Worm (Caenorhabditis elegans) whole organism, L1 larva: ENCODE measurements around the gene C27A7.9.

Experiments
- alr-1 ChIP-seq: fragments of 200-800 bp; sonication (Bioruptor generic); optimal IDR thresholded peaks from 2 replicates; lab custom pipeline; 2018; ENCODE audit warnings: borderline replicate concordance, mild to moderate bottlenecking, missing genetic modification characterization, missing compliant biosample characterization
- ceh-88 ChIP-seq: fragments of 200-800 bp; sonication (Bioruptor generic); IDR thresholded peaks from 2 replicates; pipeline ENCODE4 v1.3.6; 2022; ENCODE audit warnings: missing genetic modification characterization, missing compliant biosample characterization
- dpl-1 ChIP-seq, 3 experiments: fragments of 150-350 bp in 2 of 3; sonication (generic microtip) in 1 of 3; optimal IDR thresholded peaks; 2 replicates each; lab custom pipeline; 2014 to 2017; ENCODE audit warnings: missing biosample characterization in 3 of 3, missing genetic modification characterization in 3 of 3, missing genetic modification reagents in 3 of 3
- egl-13 ChIP-seq: sonication (generic microtip); optimal IDR thresholded peaks from 2 replicates; lab custom pipeline; 2016; ENCODE audit warnings: missing genotype, missing genetic modification reagents, missing genetic modification characterization, missing compliant biosample characterization
- fos-1 ChIP-seq: fragments of 150-350 bp; optimal IDR thresholded peaks from 2 replicates; lab custom pipeline; 2014; ENCODE audit warnings: missing biosample characterization, missing genetic modification characterization
- lir-3 ChIP-seq: sonication (generic microtip); optimal IDR thresholded peaks from 2 replicates; lab custom pipeline; 2016; ENCODE audit warnings: mild to moderate bottlenecking, missing genetic modification characterization, moderate library complexity, missing compliant biosample characterization; ENCODE audit not compliant: poor library complexity
- lsy-2 ChIP-seq, 2 experiments: fragments of 150-350 bp; optimal IDR thresholded peaks; 2 replicates each; lab custom pipeline; 2014; ENCODE audit warnings: missing biosample characterization in 2 of 2, missing genetic modification characterization in 2 of 2
- nhr-76 ChIP-seq: sonication (generic microtip); optimal IDR thresholded peaks from 2 replicates; lab custom pipeline; 2017; ENCODE audit warnings: missing biosample characterization, missing genetic modification characterization
- pag-3 ChIP-seq: sonication (generic microtip); optimal IDR thresholded peaks from 2 replicates; lab custom pipeline; 2017; ENCODE audit warnings: missing genetic modification characterization, mild to moderate bottlenecking, missing compliant biosample characterization, antibody characterized with exemption, borderline replicate concordance; ENCODE audit not compliant: insufficient read depth
- pqm-1 ChIP-seq: sonication (generic microtip); optimal IDR thresholded peaks from 3 replicates; lab custom pipeline; 2017; ENCODE audit warnings: missing biosample characterization, missing genetic modification characterization
- skn-1 ChIP-seq: fragments of 150-350 bp; optimal IDR thresholded peaks from 2 replicates; lab custom pipeline; 2014; ENCODE audit warnings: missing biosample characterization, missing genetic modification characterization
- snpc-4 ChIP-seq: fragments of 150-350 bp; optimal IDR thresholded peaks from 2 replicates; lab custom pipeline; 2014; ENCODE audit warnings: missing biosample characterization, missing genetic modification characterization
- zip-4 ChIP-seq: fragments of 200-800 bp; sonication (Bioruptor generic); optimal IDR thresholded peaks from 2 replicates; lab custom pipeline; 2018; ENCODE audit warnings: mild to moderate bottlenecking, missing genetic modification characterization, moderate library complexity, missing compliant biosample characterization

DNA sequence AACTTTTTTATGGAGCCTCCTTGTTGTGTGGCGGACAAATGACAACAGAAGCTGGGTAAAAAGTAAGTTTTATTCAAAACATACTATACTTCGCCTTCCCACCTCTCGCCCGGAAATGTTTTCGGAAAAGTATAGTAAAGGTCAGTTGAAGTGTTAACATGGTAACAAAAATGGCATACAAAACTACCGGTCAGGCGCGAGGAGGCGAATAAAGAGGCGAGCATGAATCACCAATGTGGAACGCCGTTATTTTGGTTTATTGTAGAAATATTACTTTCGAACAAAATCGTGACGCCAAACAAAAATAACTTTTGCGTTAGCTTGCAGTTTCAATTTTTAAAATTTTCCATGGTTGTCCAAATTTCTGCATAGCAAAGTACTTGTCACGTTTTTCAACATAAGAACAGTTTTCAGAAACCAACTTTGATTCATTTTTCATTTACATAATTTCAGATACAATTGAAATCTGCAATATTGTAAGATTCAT is 36.8 kb downstream of the C27A7.9 start, which contains the start of gene C13C4.8:
- TF ChIP-seq skn-1 (tag; lab: Kevin White, UChicago), result no peak
- TF ChIP-seq lir-3 (tag; lab: Kevin White, UChicago), result no peak
- TF ChIP-seq fos-1 (tag; lab: Kevin White, UChicago), result no peak
- no peak for TF ChIP-seq nhr-76 (tag; lab: Kevin White, UChicago)
- TF ChIP-seq ceh-88 (GFP tag; lab: Robert Waterston, UW), result no peak
- no peak for TF ChIP-seq dpl-1 (GFP tag; optimal IDR thresholded peaks at IDR 0.05; lab: Kevin White, UChicago)
- TF ChIP-seq zip-4, result no peak
- no peak for TF ChIP-seq pag-3 (tag; lab: Kevin White, UChicago)
- TF ChIP-seq snpc-4, result no peak
- no peak for TF ChIP-seq lsy-2 (tag; optimal IDR thresholded peaks at IDR 0.05; lab: Kevin White, UChicago)
- no peak for TF ChIP-seq egl-13
- no peak for TF ChIP-seq alr-1
- TF ChIP-seq pqm-1 (tag; lab: Kevin White, UChicago), result no peak
